Worm (Caenorhabditis elegans): Measurements from ENCODE around the gene ugt-10.

- TF ChIP-seq ceh-62 (tag; optimal IDR thresholded peaks at IDR 0.05) (no peak), ceh-28 (tag; optimal IDR thresholded peaks at IDR 0.05) (no peak), lin-15B (tag; optimal IDR thresholded peaks at IDR 0.05) (no peak), nhr-42 (GFP tag; IDR thresholded peaks at IDR 0.05) (no peak), daf-12 (tag; optimal IDR thresholded peaks at IDR 0.05) (no peak), F37D6.2 (tag; optimal IDR thresholded peaks at IDR 0.05) (no peak), mep-1 (tag; optimal IDR thresholded peaks at IDR 0.05) (no peak), skn-1 (tag; optimal IDR thresholded peaks at IDR 0.05) (no peak), aly-2 (tag; optimal IDR thresholded peaks at IDR 0.05) (no peak), ztf-11 (tag; optimal IDR thresholded peaks at IDR 0.05) (no peak), unc-62 (GFP tag; optimal IDR thresholded peaks at IDR 0.05 in 1 of 2) (no peak), unc-62 (tag; optimal IDR thresholded peaks at IDR 0.05) (no peak), lin-13 (GFP tag; optimal IDR thresholded peaks at IDR 0.05) (no peak), mxl-3 (GFP tag; optimal IDR thresholded peaks at IDR 0.05) (no peak), ceh-20 (GFP tag; IDR thresholded peaks at IDR 0.05) (no peak)
These were observed 42.4 kb downstream of the ugt-10 start for ce11 chrV:4857561-4857960.
